Fruit fly (Drosophila melanogaster): ENCODE data around the gene Ugt304A1.

The Ugt304A1 gene

DNA sequence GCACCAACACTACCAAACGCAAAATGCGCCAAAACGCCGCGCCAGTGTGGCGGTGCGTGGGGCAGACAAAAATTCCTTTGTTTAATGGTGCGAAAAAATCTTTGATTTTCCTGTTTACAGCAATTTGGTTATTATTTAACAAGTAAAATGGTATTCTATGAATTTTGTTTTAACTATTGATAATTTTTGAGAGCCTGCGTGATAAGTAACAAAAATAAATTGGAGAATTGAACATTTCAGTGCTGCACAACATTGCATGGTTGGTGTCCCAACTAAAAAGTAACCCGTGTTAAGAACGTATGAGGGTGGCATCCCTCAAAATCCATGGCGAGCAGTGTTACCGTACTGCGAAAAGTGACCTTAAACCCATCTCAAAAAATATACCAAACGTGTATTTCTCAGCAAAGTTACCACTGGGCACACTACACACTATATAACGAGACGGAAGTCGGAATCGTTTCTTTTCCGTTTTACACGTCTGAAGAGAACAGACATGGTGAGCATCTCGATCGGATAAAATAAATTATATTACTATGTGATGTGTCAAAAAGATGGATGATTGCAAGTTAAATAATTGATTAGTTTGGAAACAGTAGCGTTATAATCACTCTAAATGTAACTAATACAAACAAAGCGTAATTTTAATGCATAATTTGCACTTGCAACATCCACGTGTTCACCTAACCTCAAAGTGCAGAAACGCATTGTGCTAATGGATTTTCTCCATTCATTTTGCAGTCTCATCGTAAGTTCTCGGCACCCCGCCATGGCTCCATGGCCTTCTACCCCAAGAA, 46.4 kb upstream of the Ugt304A1 start, which contains the start of the genes CG6693 and RpL3 (continued):
- TF ChIP-seq hkb (optimal IDR thresholded peaks at IDR 0.05) = peak; percentile 93
- TF ChIP-seq hkb (GFP tag; IDR thresholded peaks at IDR 0.05) = peak; percentile 67
- TF ChIP-seq CG18476 (GFP tag; optimal IDR thresholded peaks at IDR 0.05) = peak; percentile 22
- peak; percentile 63 for TF ChIP-seq CG9932 (GFP tag; IDR thresholded peaks at IDR 0.05)
- no peak for TF ChIP-seq sima (GFP tag; optimal IDR thresholded peaks at IDR 0.05)
- TF ChIP-seq CG11723 (GFP tag; optimal IDR thresholded peaks at IDR 0.05) = peak; percentile 56
- TF ChIP-seq eve (GFP tag; optimal IDR thresholded peaks at IDR 0.05) = no peak
- TF ChIP-seq sd (tag; optimal IDR thresholded peaks at IDR 0.05) = peak; percentile 40
- TF ChIP-seq CG2129 (GFP tag; IDR thresholded peaks at IDR 0.05; ENCODE audit: partially characterized antibody) = no peak
- peak; percentile 53 for TF ChIP-seq MBD-R2 (GFP tag; IDR thresholded peaks at IDR 0.05)
- TF ChIP-seq Side (GFP tag; optimal IDR thresholded peaks at IDR 0.05) = peak; percentile 63
- TF ChIP-seq Ets97D (GFP tag; optimal IDR thresholded peaks at IDR 0.05) = peak; percentile 98
- peak; percentile 73 for TF ChIP-seq CG3407 (GFP tag; optimal IDR thresholded peaks at IDR 0.05)
- peak; percentile 75 for TF ChIP-seq CG15601 (tag; optimal IDR thresholded peaks at IDR 0.05)
- TF ChIP-seq CG10959 (GFP tag; IDR thresholded peaks at IDR 0.05) = peak; percentile 40; the same call in 1 of the 2 replicates
- peak; percentile 92 for TF ChIP-seq nom (GFP tag; optimal IDR thresholded peaks at IDR 0.05)
- no peak for TF ChIP-seq Ada2b (GFP tag; IDR thresholded peaks at IDR 0.05)
- TF ChIP-seq CG11093 (GFP tag; IDR thresholded peaks at IDR 0.05) = no peak
- TF ChIP-seq CG12942 (GFP tag; optimal IDR thresholded peaks at IDR 0.05) = peak; percentile 19
- peak; percentile 56 for TF ChIP-seq ssp (GFP tag; IDR thresholded peaks at IDR 0.05)
- TF ChIP-seq CG16815 (GFP tag; optimal IDR thresholded peaks at IDR 0.05) = no peak
- TF ChIP-seq HLH4C (GFP tag; IDR thresholded peaks at IDR 0.05; ENCODE audit: partially characterized antibody) = peak; percentile 28; the same call in 2 of the 3 replicates
- TF ChIP-seq kah (GFP tag; optimal IDR thresholded peaks at IDR 0.05) = peak; percentile 86
- TF ChIP-seq dmrt11E (tag; optimal IDR thresholded peaks at IDR 0.05) = peak; percentile 58
- peak; percentile 91 for TF ChIP-seq CG34422 (GFP tag; IDR thresholded peaks at IDR 0.05)
- peak; percentile 59 for TF ChIP-seq CG5180 (GFP tag; optimal IDR thresholded peaks at IDR 0.05)
- TF ChIP-seq CG31388 (GFP tag; optimal IDR thresholded peaks at IDR 0.05) = no peak
- peak; percentile 44 for TF ChIP-seq CoRest (tag; optimal IDR thresholded peaks at IDR 0.05)
- peak; percentile 47 for TF ChIP-seq ERR (GFP tag; optimal IDR thresholded peaks at IDR 0.05)
- peak; percentile 42 for TF ChIP-seq CG15696 (tag; optimal IDR thresholded peaks at IDR 0.05)
- peak; percentile 74 for TF ChIP-seq CG13775 (GFP tag; optimal IDR thresholded peaks at IDR 0.05)
- no peak for TF ChIP-seq Poxn (GFP tag; IDR thresholded peaks at IDR 0.05)
- peak; percentile 88 for TF ChIP-seq Fer3 (tag; optimal IDR thresholded peaks at IDR 0.05)

DNA sequence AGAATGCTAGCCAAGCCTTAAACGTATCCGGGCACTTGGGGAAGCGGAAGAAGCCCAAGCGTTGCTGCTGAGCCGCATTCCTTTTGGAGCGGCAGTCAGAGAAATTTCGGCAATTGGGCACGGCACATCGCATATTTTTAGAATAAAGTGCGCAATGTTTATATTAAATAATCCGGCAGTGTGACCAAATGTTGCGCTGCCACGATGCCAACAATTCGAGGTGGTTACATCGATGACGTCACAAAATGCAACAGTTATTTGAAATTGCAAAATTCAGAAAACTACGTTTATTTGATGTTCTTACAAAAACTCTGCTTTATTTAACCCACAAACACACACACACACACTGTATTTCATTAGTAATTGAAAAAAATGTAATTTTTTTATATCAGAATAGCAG, 44.7 kb upstream of the Ugt304A1 start, which contains the start of gene CG6689:
Gene CG6689 (minus strand): TSS at position 182 of the 400 bp plus-strand sequence.
- TF ChIP-seq CG32767 (GFP tag; IDR thresholded peaks at IDR 0.05) (no peak), Usf (GFP tag; optimal IDR thresholded peaks at IDR 0.05) (no peak), CG15073 (GFP tag; optimal IDR thresholded peaks at IDR 0.05) (no peak), jing (GFP tag; optimal IDR thresholded peaks at IDR 0.05) (no peak), pros (GFP tag; optimal IDR thresholded peaks at IDR 0.05) (no peak), unc-4 (GFP tag; IDR thresholded peaks at IDR 0.05; ENCODE audit: partially characterized antibody) (no peak), CG18619 (GFP tag; optimal IDR thresholded peaks at IDR 0.05) (no peak), tio (GFP tag; optimal IDR thresholded peaks at IDR 0.05) (no peak), B-H2 (GFP tag; optimal IDR thresholded peaks at IDR 0.05) (peak; percentile 15), gt (GFP tag; IDR thresholded peaks at IDR 0.05) (no peak), Hsf (GFP tag; optimal IDR thresholded peaks at IDR 0.05) (no peak), CG8290 (GFP tag; optimal IDR thresholded peaks at IDR 0.05) (no peak), CG8290 (tag; optimal IDR thresholded peaks at IDR 0.05) (peak in 1 of 2 experiments; percentile 47), Bteb2 (GFP tag; optimal IDR thresholded peaks at IDR 0.05) (no peak), CG10267 (tag; optimal IDR thresholded peaks at IDR 0.05) (peak; percentile 9), rib (GFP tag; IDR thresholded peaks at IDR 0.05) (no peak), stwl (tag; optimal IDR thresholded peaks at IDR 0.05) (peak; percentile 40), CG6854 (GFP tag; optimal IDR thresholded peaks at IDR 0.05) (no peak), zf30C (GFP tag; optimal IDR thresholded peaks at IDR 0.05) (no peak)
